Worm (Caenorhabditis elegans) whole organism, L3 larva: ENCODE results near the gene T20D4.19.

Experiments used
- R02D3.7 ChIP-seq: fragments of 150-350 bp; optimal IDR thresholded peaks from 2 replicates; lab custom pipeline; 2014; ENCODE audit warnings: missing biosample characterization, missing genetic modification characterization
- ama-1 ChIP-seq: fragments of 150-350 bp; optimal IDR thresholded peaks from 2 replicates; lab custom pipeline; 2018
- elt-3 ChIP-seq, 3 experiments: fragments of 150-350 bp in 1 of 3; sonication (generic microtip) in 2 of 3; optimal IDR thresholded peaks; 2 replicates in 2 of 3; 4 replicates in 1 of 3; lab custom pipeline; 2014 to 2017; ENCODE audit warnings: missing biosample characterization in 3 of 3, missing genetic modification characterization in 3 of 3
- fkh-2 ChIP-seq: fragments of 150-350 bp; optimal IDR thresholded peaks from 2 replicates; lab custom pipeline; 2014; ENCODE audit warnings: missing biosample characterization, missing genetic modification reagents, missing genetic modification characterization
- lin-39 ChIP-seq: fragments of 150-350 bp; optimal IDR thresholded peaks from 2 replicates; lab custom pipeline; 2018; ENCODE audit warnings: missing biosample characterization, missing genetic modification reagents, missing genetic modification characterization

- TF ChIP-seq elt-3 (tag; optimal IDR thresholded peaks at IDR 0.05; lab: Kevin White, UChicago): no peak
- TF ChIP-seq fkh-2 (tag; lab: Kevin White, UChicago): no peak
- TF ChIP-seq lin-39: no peak
- no peak for TF ChIP-seq R02D3.7 (tag; lab: Kevin White, UChicago)
- no peak for TF ChIP-seq ama-1 (lab: Kevin White, UChicago)
Measured at ce11 chrV:3394065-3394464, 37.4 kb downstream of the T20D4.19 start.
